Fruit fly (Drosophila melanogaster): ENCODE data around the gene CG11570.

DNA sequence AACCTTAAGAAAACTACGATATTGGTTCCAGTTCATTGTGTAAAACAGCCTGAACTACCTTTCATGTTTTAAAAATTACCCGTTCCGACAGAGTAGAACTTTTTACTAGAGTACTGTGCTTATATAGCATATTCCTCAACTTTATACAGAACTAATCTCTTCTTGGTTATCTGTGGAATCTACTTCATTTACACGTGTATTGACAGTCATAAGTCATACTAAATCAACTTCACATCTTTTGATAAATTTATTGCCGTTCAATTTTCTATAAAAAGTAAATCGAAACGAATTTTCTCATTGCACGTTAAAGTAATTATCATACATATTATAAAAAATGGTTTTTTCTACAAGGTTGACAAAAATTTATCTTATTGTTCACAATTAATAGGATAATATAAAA, 16.1 kb upstream of the CG11570 start, which contains the start of gene CG42397:
- TF ChIP-seq CG1603 (tag; optimal IDR thresholded peaks at IDR 0.05) (no peak), Sin3A (optimal IDR thresholded peaks at IDR 0.05) (no peak), ind (GFP tag; optimal IDR thresholded peaks at IDR 0.05) (no peak), tgo (GFP tag; IDR thresholded peaks at IDR 0.05) (no peak), CG4854 (GFP tag; optimal IDR thresholded peaks at IDR 0.05) (no peak), chif (GFP tag; optimal IDR thresholded peaks at IDR 0.05) (no peak), aop (GFP tag; IDR thresholded peaks at IDR 0.05) (no peak), CG6272 (GFP tag; IDR thresholded peaks at IDR 0.05) (no peak), CG8478 (optimal IDR thresholded peaks at IDR 0.05) (no peak), crol (GFP tag; IDR thresholded peaks at IDR 0.05) (no peak), CG18764 (GFP tag; optimal IDR thresholded peaks at IDR 0.05) (no peak), bbx (GFP tag; IDR thresholded peaks at IDR 0.05; ENCODE audit: partially characterized antibody) (no peak), Atf3 (GFP tag; optimal IDR thresholded peaks at IDR 0.05) (no peak), CG3847 (GFP tag; IDR thresholded peaks at IDR 0.05) (no peak)

Data from whole organism, embryonic.